Worm (Caenorhabditis elegans): Measurements from ENCODE around the gene R04E5.9.

Gene R04E5.9

DNA sequence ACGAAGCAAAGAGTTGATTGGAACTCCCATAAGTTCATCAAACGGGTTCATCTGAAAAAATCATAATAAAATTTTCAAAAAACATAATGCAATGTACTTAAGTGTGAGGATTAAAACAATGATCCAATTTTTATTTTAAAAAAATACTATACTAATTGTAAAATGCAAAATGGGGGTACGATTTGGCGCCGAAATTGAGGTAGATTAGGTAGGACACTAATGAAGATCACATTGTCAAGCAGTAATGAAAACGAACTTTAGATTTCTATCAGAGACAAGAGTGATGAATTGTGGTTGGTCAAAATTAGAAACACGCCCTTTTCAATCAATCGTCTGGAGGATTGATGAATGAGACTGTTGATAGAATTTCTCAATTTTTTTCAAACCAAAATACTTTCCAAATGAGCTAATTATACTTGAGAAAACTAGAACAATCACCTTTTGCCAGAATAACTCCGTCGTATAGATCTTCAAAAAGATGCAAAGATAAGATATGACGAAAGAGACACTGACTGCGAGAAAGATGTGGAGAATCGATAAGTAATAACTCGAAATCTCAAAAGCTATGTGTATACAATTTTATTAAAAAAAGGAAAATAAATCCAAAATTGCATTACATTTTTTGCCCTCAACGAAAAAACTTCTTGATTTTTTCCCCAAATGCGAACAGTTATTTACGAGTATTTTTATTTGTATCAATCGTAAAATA is 47.1 kb upstream of the R04E5.9 start, which contains the start of gene C06E2.5:
Gene C06E2.5 (minus strand): TSS at position 51 of the 709 bp plus-strand sequence.
- peak; percentile 90 for TF ChIP-seq elt-1 (tag; optimal IDR thresholded peaks at IDR 0.05)
- no peak for TF ChIP-seq unc-62 (GFP tag; optimal IDR thresholded peaks at IDR 0.05)
- TF ChIP-seq nhr-10 (tag; optimal IDR thresholded peaks at IDR 0.05), result no peak

DNA sequence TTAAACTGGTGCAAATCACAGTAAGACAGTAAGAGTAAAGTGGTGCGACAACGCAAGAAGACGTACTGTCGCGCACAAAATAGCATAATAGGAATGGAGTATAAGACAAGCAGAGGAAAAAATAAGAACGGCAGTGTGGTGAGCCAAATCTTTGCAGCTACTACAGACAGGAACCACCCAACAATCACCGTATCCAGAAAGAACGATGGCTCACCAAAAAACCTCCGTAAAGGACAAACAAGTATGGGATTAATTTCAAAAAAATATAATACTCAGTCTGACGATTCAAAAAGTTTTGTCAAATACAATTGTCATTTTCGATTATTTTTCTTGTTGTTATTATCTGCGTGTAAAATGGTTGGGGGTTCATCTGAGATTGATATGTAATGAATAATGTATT is 43.5 kb upstream of the R04E5.9 start:
- TF ChIP-seq unc-55 (GFP tag; optimal IDR thresholded peaks at IDR 0.05) (no peak), ceh-16 (tag; optimal IDR thresholded peaks at IDR 0.05) (no peak), nhr-77 (tag; optimal IDR thresholded peaks at IDR 0.05) (no peak), snpc-4 (tag; optimal IDR thresholded peaks at IDR 0.05) (no peak), ama-1 (optimal IDR thresholded peaks at IDR 0.05) (no peak), dmd-4 (tag; optimal IDR thresholded peaks at IDR 0.05) (no peak), nhr-10 (tag; optimal IDR thresholded peaks at IDR 0.05) (no peak), R02D3.7 (tag; optimal IDR thresholded peaks at IDR 0.05) (no peak), peb-1 (tag; optimal IDR thresholded peaks at IDR 0.05) (no peak), nhr-25 (tag; optimal IDR thresholded peaks at IDR 0.05) (no peak), lin-13 (GFP tag; optimal IDR thresholded peaks at IDR 0.05) (no peak), alr-1 (tag; optimal IDR thresholded peaks at IDR 0.05) (no peak)

DNA sequence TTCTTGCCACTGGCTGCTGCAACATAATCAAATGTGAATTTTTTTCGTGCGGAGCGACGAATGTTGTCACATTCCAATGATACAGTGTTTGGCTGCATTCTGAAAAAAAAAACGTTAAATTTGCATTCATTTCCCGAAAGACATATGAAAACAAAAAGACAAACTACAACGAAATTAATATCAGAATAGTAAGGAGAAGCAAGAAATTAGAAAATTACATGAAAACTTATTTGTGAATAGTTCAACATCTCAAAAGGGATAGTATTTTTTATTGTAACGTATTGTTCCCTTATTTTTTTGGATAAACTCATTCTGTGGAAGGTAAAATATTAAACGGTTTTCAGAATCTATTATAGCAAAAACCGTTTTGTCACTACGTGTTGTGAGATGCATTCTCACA is 42.6 kb upstream of the R04E5.9 start, which contains the start of gene sprp-4:
Gene sprp-4 (minus strand): TSS at position 101 of the 400 bp plus-strand sequence.
- no peak for TF ChIP-seq nhr-77 (tag; optimal IDR thresholded peaks at IDR 0.05)

DNA sequence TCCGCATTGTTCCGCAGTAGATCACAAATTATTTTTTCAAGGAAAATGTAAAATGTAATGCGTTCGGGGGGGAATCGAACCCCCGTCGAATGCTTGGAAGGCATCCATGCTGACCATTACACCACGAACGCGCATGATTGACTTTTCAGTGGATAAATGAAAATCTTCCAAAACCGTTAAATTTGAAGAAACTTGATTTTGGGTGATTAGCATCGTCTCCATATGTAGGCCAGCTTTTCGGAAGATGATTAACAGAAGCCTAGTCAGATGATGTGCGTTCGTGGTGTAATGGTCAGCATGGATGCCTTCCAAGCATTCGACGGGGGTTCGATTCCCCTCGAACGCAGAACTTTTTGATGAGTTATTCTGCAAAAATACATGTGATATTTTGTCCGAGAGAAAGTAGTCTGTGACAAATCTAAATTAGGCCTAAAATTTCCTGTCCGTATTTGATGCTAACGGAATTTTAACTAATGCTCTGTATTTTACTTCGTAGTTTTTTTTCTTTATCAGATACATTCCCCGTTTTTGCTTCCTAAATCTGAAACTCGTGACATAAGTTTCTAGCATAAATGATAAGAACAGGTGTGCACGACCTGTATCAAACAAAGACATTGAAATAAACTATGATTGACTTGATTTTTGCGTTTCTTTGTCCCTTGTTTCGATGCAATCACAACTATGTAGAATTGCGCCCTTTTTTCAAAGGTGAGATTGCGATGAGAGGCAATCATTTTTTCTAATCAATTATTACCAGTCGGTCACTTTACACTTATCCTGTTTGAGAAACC is 35.7 kb upstream of the R04E5.9 start, which contains the start of gene C28G1.10:
Gene C28G1.10 (plus strand): TSS at position 676 of the 791 bp plus-strand sequence.
- TF ChIP-seq gmeb-1 (tag; optimal IDR thresholded peaks at IDR 0.05), result peak; percentile 21
- TF ChIP-seq nhr-21 (tag; optimal IDR thresholded peaks at IDR 0.05), result peak; percentile 37
- no peak for TF ChIP-seq elt-1 (tag; optimal IDR thresholded peaks at IDR 0.05)
- TF ChIP-seq fos-1 (tag; optimal IDR thresholded peaks at IDR 0.05), result peak; percentile 42
- peak; percentile 23 for TF ChIP-seq crh-2 (tag; optimal IDR thresholded peaks at IDR 0.05)

DNA sequence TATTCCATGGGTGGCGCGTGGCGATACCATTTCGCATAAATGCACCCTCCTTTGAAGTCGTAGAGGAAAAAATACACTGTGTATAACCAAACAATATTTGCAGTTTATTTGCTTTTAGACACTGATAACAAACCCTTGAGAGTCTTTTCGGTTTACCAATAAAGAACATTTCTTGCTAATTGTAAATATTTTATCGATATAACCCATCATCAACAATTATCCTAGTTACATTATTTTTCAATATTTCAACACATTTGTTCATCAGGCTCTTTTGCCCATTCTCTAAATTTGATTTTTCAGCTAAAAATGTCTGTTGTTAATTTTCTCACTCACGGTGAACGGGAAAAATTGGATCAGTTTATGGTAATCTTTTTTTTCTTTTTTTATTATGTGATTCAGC is 33.0 kb upstream of the R04E5.9 start, which contains the start of gene ubc-23:
Gene ubc-23 (plus strand): TSS at position 301 of the 400 bp plus-strand sequence.
- no peak for TF ChIP-seq crh-2 (tag; optimal IDR thresholded peaks at IDR 0.05)
- no peak for TF ChIP-seq nhr-237 (tag; optimal IDR thresholded peaks at IDR 0.05)
- TF ChIP-seq sem-4 (tag; optimal IDR thresholded peaks at IDR 0.05), result no peak
- TF ChIP-seq C34F6.9 (tag; optimal IDR thresholded peaks at IDR 0.05), result no peak

DNA sequence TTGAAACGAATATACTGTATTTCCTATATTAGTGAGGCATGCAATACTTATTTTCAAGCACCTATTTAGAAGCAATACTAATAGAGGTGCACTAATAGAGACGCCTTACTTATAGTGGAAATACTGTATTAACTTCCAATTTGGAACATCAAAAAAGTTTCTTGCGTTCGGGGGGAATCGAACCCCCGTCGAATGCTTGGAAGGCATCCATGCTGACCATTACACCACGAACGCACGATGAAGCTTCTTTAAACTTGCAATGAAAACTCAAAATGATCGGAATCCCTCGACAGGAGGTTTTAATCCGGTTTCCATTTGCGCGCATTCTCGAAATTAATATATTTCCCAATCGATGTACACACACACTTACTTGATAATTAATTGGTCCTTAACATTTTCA is 27.2 kb upstream of the R04E5.9 start:
- TF ChIP-seq aly-2 (tag; optimal IDR thresholded peaks at IDR 0.05), result no peak
- no peak for TF ChIP-seq mab-5 (tag; optimal IDR thresholded peaks at IDR 0.05)
- TF ChIP-seq mbf-1 (tag; optimal IDR thresholded peaks at IDR 0.05), result no peak
- TF ChIP-seq ztf-11 (tag; optimal IDR thresholded peaks at IDR 0.05), result no peak
- TF ChIP-seq lin-11 (tag; optimal IDR thresholded peaks at IDR 0.05), result no peak
- no peak for TF ChIP-seq lin-39 (tag; optimal IDR thresholded peaks at IDR 0.05)
- no peak for TF ChIP-seq unc-39 (tag; optimal IDR thresholded peaks at IDR 0.05)
- no peak for TF ChIP-seq ceh-16 (tag; optimal IDR thresholded peaks at IDR 0.05)
- no peak for TF ChIP-seq nhr-10 (tag; optimal IDR thresholded peaks at IDR 0.05)
- no peak for TF ChIP-seq dmd-4 (tag; optimal IDR thresholded peaks at IDR 0.05)
- TF ChIP-seq egl-27 (tag; optimal IDR thresholded peaks at IDR 0.05), result no peak
- no peak for TF ChIP-seq nhr-6 (tag; optimal IDR thresholded peaks at IDR 0.05)
- TF ChIP-seq lsy-2 (tag; optimal IDR thresholded peaks at IDR 0.05), result no peak
- no peak for TF ChIP-seq crh-2 (tag; optimal IDR thresholded peaks at IDR 0.05)
- TF ChIP-seq nhr-12 (tag; optimal IDR thresholded peaks at IDR 0.05), result no peak

All from whole organism, L2 larva.